Worm (Caenorhabditis elegans): ENCODE measurements around the gene F10A3.4.

ce11 chrV:16115381-16115780, 33.5 kb upstream of the F10A3.4 start, which contains the start of gene str-25:
- no peak for TF ChIP-seq flt-1 (GFP tag; IDR thresholded peaks at IDR 0.05)
- TF ChIP-seq cog-1 (tag; optimal IDR thresholded peaks at IDR 0.05): no peak

Data from whole organism, midembryonic.